Fruit fly (Drosophila melanogaster) whole organism: ENCODE results near the gene Ae2.

Source experiments
- CG8478 ChIP-seq: fragments of >200 bp; optimal IDR thresholded peaks from 2 replicates; lab custom pipeline; 2018; ENCODE audit warnings: inconsistent platforms
- Dll ChIP-seq: fragments of >200 bp; optimal IDR thresholded peaks from 2 replicates; lab custom pipeline; 2017
- EcR ChIP-seq, 2 experiments: fragments of >200 bp; optimal IDR thresholded peaks; 2 replicates each; lab custom pipeline; 2017; ENCODE audit warnings: missing biosample characterization in 2 of 2, missing genetic modification characterization in 2 of 2, missing genetic modification reagents in 2 of 2
- pan ChIP-seq: fragments of >200 bp; optimal IDR thresholded peaks from 2 replicates; lab custom pipeline; 2017
- psq ChIP-seq: fragments of >200 bp; optimal IDR thresholded peaks from 2 replicates; lab custom pipeline; 2017
- usp ChIP-seq: fragments of >200 bp; optimal IDR thresholded peaks from 2 replicates; lab custom pipeline; 2017; ENCODE audit warnings: missing biosample characterization, missing genetic modification characterization, mixed read lengths

The Ae2 gene

dm6 chr3L:9733563-9733962, 29.8 kb upstream of the Ae2 start, which contains the start of gene CG6749:
CG6749 (minus strand) TSS chr3L:9733807.
- TF ChIP-seq usp (GFP tag; lab: Kevin White, UChicago), result no peak
- no peak for TF ChIP-seq CG8478 (lab: Kevin White, UChicago)
- TF ChIP-seq Dll (lab: Kevin White, UChicago), result no peak
- TF ChIP-seq pan (lab: Kevin White, UChicago), result no peak
- no peak for TF ChIP-seq EcR (GFP tag; optimal IDR thresholded peaks at IDR 0.05; lab: Kevin White, UChicago)
- TF ChIP-seq psq, result no peak

dm6 chr3L:9739629-9740028, 23.7 kb upstream of the Ae2 start:
- no peak for TF ChIP-seq CG8478 (lab: Kevin White, UChicago)
- no peak for TF ChIP-seq pan (lab: Kevin White, UChicago)
- TF ChIP-seq usp (GFP tag; lab: Kevin White, UChicago), result no peak
- no peak for TF ChIP-seq EcR (GFP tag; optimal IDR thresholded peaks at IDR 0.05; lab: Kevin White, UChicago)
- TF ChIP-seq psq, result no peak
- no peak for TF ChIP-seq Dll (lab: Kevin White, UChicago)

dm6 chr3L:9742342-9742741, 21.0 kb upstream of the Ae2 start:
- TF ChIP-seq EcR (GFP tag; optimal IDR thresholded peaks at IDR 0.05; lab: Kevin White, UChicago) (no peak), psq (no peak), Dll (lab: Kevin White, UChicago) (no peak), usp (GFP tag; lab: Kevin White, UChicago) (no peak), pan (lab: Kevin White, UChicago) (no peak), CG8478 (lab: Kevin White, UChicago) (no peak)

- TF ChIP-seq usp (GFP tag; lab: Kevin White, UChicago), result no peak
- TF ChIP-seq psq, result no peak
- no peak for TF ChIP-seq pan (lab: Kevin White, UChicago)
- no peak for TF ChIP-seq CG8478 (lab: Kevin White, UChicago)
- TF ChIP-seq Dll (lab: Kevin White, UChicago), result no peak
- TF ChIP-seq EcR (GFP tag; optimal IDR thresholded peaks at IDR 0.05; lab: Kevin White, UChicago), result no peak
These were observed 19.2 kb upstream of the Ae2 start for dm6 chr3L:9744060-9744549.

dm6 chr3L:9745393-9745792, 18.0 kb upstream of the Ae2 start:
- TF ChIP-seq usp (GFP tag; lab: Kevin White, UChicago) (no peak), Dll (lab: Kevin White, UChicago) (no peak), CG8478 (lab: Kevin White, UChicago) (no peak), EcR (GFP tag; optimal IDR thresholded peaks at IDR 0.05; lab: Kevin White, UChicago) (no peak), pan (lab: Kevin White, UChicago) (no peak), psq (no peak)

- TF ChIP-seq EcR (GFP tag; optimal IDR thresholded peaks at IDR 0.05; lab: Kevin White, UChicago), result no peak
- no peak for TF ChIP-seq CG8478 (lab: Kevin White, UChicago)
These were observed 11.7 kb upstream of the Ae2 start for dm6 chr3L:9751625-9752024.

dm6 chr3L:9760151-9760749, 3.1 kb upstream of the Ae2 start, which contains the start of gene CG42268:
CG42268 (minus strand) TSS chr3L:9760395.
- TF ChIP-seq EcR (GFP tag; optimal IDR thresholded peaks at IDR 0.05; lab: Kevin White, UChicago) (no peak), Dll (lab: Kevin White, UChicago) (no peak), psq (no peak), CG8478 (lab: Kevin White, UChicago) (no peak), pan (lab: Kevin White, UChicago) (no peak), usp (GFP tag; lab: Kevin White, UChicago) (no peak)

- TF ChIP-seq EcR (GFP tag; optimal IDR thresholded peaks at IDR 0.05; lab: Kevin White, UChicago) (no peak), CG8478 (lab: Kevin White, UChicago) (no peak), psq (no peak), usp (GFP tag; lab: Kevin White, UChicago) (no peak), pan (lab: Kevin White, UChicago) (no peak), Dll (lab: Kevin White, UChicago) (no peak)
These were observed 1.2 kb upstream of the Ae2 start for dm6 chr3L:9762036-9762597.

dm6 chr3L:9764307-9764706, 963 bp downstream of the Ae2 start:
- TF ChIP-seq usp (GFP tag; lab: Kevin White, UChicago), result no peak
- no peak for TF ChIP-seq Dll (lab: Kevin White, UChicago)
- no peak for TF ChIP-seq EcR (GFP tag; optimal IDR thresholded peaks at IDR 0.05; lab: Kevin White, UChicago)
- TF ChIP-seq pan (lab: Kevin White, UChicago), result no peak
- TF ChIP-seq psq, result no peak
- no peak for TF ChIP-seq CG8478 (lab: Kevin White, UChicago)

- TF ChIP-seq Dll (lab: Kevin White, UChicago) (no peak), usp (GFP tag; lab: Kevin White, UChicago) (no peak), CG8478 (lab: Kevin White, UChicago) (no peak), EcR (GFP tag; optimal IDR thresholded peaks at IDR 0.05; lab: Kevin White, UChicago) (no peak), psq (no peak), pan (lab: Kevin White, UChicago) (no peak)
These were observed 1.8 kb downstream of the Ae2 start for dm6 chr3L:9764915-9765709.

dm6 chr3L:9765710-9766005, 2.3 kb downstream of the Ae2 start:
- TF ChIP-seq Dll (lab: Kevin White, UChicago) (no peak), CG8478 (lab: Kevin White, UChicago) (no peak), pan (lab: Kevin White, UChicago) (no peak), usp (GFP tag; lab: Kevin White, UChicago) (no peak), psq (no peak), EcR (GFP tag; optimal IDR thresholded peaks at IDR 0.05; lab: Kevin White, UChicago) (no peak)
